Worm (Caenorhabditis elegans): ENCODE results near the gene nas-23.

DNA sequence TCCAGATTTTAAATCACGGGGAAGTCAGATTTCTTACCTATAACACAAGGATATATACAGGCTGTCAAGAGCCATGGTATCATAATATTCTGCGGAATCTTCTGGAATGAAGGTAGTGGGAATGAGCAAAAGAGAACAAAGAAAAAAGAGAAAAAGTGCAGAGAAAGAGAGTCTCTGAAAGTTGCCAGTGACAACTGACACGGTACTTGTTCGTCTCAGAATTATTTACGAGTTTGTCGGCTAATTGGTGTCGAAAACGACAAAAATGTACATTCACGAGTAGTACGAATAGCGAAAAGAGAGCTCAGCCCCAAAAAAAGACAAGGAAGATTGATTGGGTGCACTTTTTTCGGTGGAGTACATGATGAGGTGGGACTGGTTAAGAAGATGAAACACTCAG is 10.5 kb downstream of the nas-23 start, which contains the start of gene cah-2:
- TF ChIP-seq ceh-39 (tag; optimal IDR thresholded peaks at IDR 0.05): no peak
- TF ChIP-seq unc-39 (tag; optimal IDR thresholded peaks at IDR 0.05): no peak
- TF ChIP-seq lsy-2 (tag; optimal IDR thresholded peaks at IDR 0.05): no peak
- no peak for TF ChIP-seq nhr-76 (tag; optimal IDR thresholded peaks at IDR 0.05)
- no peak for TF ChIP-seq hlh-1 (tag; optimal IDR thresholded peaks at IDR 0.05)

All from whole organism, mixed stage, embryonic.